Worm (Caenorhabditis elegans): ENCODE results near the gene F11G11.13.
"Not testable (repeated sequence)": the region's sequence is repeated elsewhere in the genome, so short reads cannot be mapped to it uniquely, and the experiment has no call there.

- TF ChIP-seq him-1, W03F9.2 (tag; optimal IDR thresholded peaks at IDR 0.05): not testable (repeated sequence)
Measured at ce11 chrII:4903696-4904095, 27.7 kb upstream of the F11G11.13 start, which contains the start of gene sgt-1.

Measured in whole organism, L4/young adult.